Worm (Caenorhabditis elegans) whole organism, midembryonic: ENCODE data around the gene aps-1.

Source experiments
- T22C8.4 ChIP-seq: fragments of 200-800 bp; sonication (Bioruptor generic); IDR thresholded peaks from 2 replicates; pipeline ENCODE4 v1.3.6; 2022; ENCODE audit warnings: missing genetic modification characterization, missing compliant biosample characterization
- klf-2 ChIP-seq: fragments of 200-800 bp; sonication (Bioruptor generic); conservative IDR thresholded peaks from 2 replicates; pipeline ENCODE4 v1.3.6; 2022; ENCODE audit warnings: missing genetic modification reagents, missing genetic modification characterization, missing compliant biosample characterization
- med-1 ChIP-seq: sonication (generic microtip); optimal IDR thresholded peaks from 2 replicates; lab custom pipeline; 2017; ENCODE audit warnings: missing genetic modification characterization, mild to moderate bottlenecking, missing compliant biosample characterization, antibody characterized with exemption, missing genetic modification reagents; ENCODE audit not compliant: insufficient read depth
- ref-1 ChIP-seq: fragments of 200-800 bp; sonication (Bioruptor generic); conservative IDR thresholded peaks from 2 replicates; pipeline ENCODE4 v1.3.6; 2022; ENCODE audit warnings: missing genetic modification reagents, missing genetic modification characterization, missing compliant biosample characterization
- tab-1 ChIP-seq: fragments of 200-800 bp; sonication (Bioruptor generic); IDR thresholded peaks from 2 replicates; pipeline ENCODE4 v1.3.6; 2022; ENCODE audit warnings: missing genetic modification characterization, missing compliant biosample characterization
- ztf-29 ChIP-seq: fragments of 200-800 bp; sonication (Bioruptor generic); IDR thresholded peaks from 2 replicates; pipeline ENCODE4 v1.3.6; 2022; ENCODE audit warnings: missing genetic modification reagents, missing genetic modification characterization, missing compliant biosample characterization

- TF ChIP-seq klf-2 (GFP tag; lab: Robert Waterston, UW): no peak
- no peak for TF ChIP-seq ztf-29
- TF ChIP-seq tab-1 (GFP tag; lab: Robert Waterston, UW): no peak
- no peak for TF ChIP-seq T22C8.4 (GFP tag; lab: Robert Waterston, UW)
- TF ChIP-seq ref-1 (GFP tag; lab: Robert Waterston, UW): no peak
- no peak for TF ChIP-seq med-1 (GFP tag; lab: Kevin White, UChicago)
These were observed 44.1 kb upstream of the aps-1 start for ce11 chrV:5973713-5974112.
